Worm (Caenorhabditis elegans) whole organism, young adult: Measurements from ENCODE around the gene gst-36.
A peak's percentile ranks its signal among the peaks of the same experiment; 100 is the strongest.

Experiments
- F23B12.7 ChIP-seq: sonication (generic microtip); optimal IDR thresholded peaks from 2 replicates; lab custom pipeline; 2017; ENCODE audit warnings: missing genetic modification characterization, mild to moderate bottlenecking, missing compliant biosample characterization, antibody characterized with exemption, moderate library complexity; ENCODE audit not compliant: insufficient read depth
- F39B2.1 ChIP-seq: fragments of 200-800 bp; sonication (Bioruptor generic); IDR thresholded peaks from 2 replicates; pipeline ENCODE4 v1.3.6; 2022; ENCODE audit warnings: missing genetic modification reagents, missing genetic modification characterization, missing compliant biosample characterization
- K12H6.12 ChIP-seq: fragments of 200-800 bp; sonication (Bioruptor generic); optimal IDR thresholded peaks from 2 replicates; lab custom pipeline; 2018; ENCODE audit warnings: mild to moderate bottlenecking, missing genetic modification characterization, missing compliant biosample characterization
- ama-1 ChIP-seq, 3 experiments: fragments of 150-350 bp in 1 of 3; sonication (generic microtip) in 2 of 3; optimal IDR thresholded peaks; 2 replicates each; lab custom pipeline; 2014 to 2018; ENCODE audit warnings: missing biosample characterization in 2 of 3, missing genetic modification characterization in 2 of 3, missing genetic modification reagents in 2 of 3
- atf-7 ChIP-seq: sonication (generic microtip); optimal IDR thresholded peaks from 2 replicates; lab custom pipeline; 2017; ENCODE audit warnings: mild to moderate bottlenecking, missing genetic modification characterization, missing compliant biosample characterization
- cebp-2 ChIP-seq: fragments of 200-800 bp; sonication (Bioruptor generic); IDR thresholded peaks from 2 replicates; pipeline ENCODE4 v1.3.6; 2022; ENCODE audit warnings: missing genetic modification characterization, missing compliant biosample characterization
- him-1 ChIP-seq: sonication (generic microtip); optimal IDR thresholded peaks from 2 replicates; lab custom pipeline; 2016; ENCODE audit warnings: missing genotype, missing genetic modification reagents, missing genetic modification characterization, missing compliant biosample characterization
- lin-40 ChIP-seq: sonication (generic microtip); optimal IDR thresholded peaks from 2 replicates; lab custom pipeline; 2016; ENCODE audit warnings: missing genetic modification characterization, mild to moderate bottlenecking, missing compliant biosample characterization, missing genotype, missing genetic modification reagents
- mcd-1 ChIP-seq: fragments of 200-800 bp; sonication (Bioruptor generic); IDR thresholded peaks from 2 replicates; pipeline ENCODE4 v1.3.6; 2022; ENCODE audit warnings: missing genetic modification reagents, missing genetic modification characterization, missing compliant biosample characterization
- nhr-90 ChIP-seq: sonication (generic microtip); optimal IDR thresholded peaks from 2 replicates; lab custom pipeline; 2016; ENCODE audit warnings: missing genotype, mild to moderate bottlenecking, missing genetic modification characterization, missing compliant biosample characterization
- sdz-38 ChIP-seq: sonication (generic microtip); optimal IDR thresholded peaks from 2 replicates; lab custom pipeline; 2016; ENCODE audit warnings: missing genotype, missing genetic modification characterization, missing compliant biosample characterization
- somi-1 ChIP-seq: fragments of 200-800 bp; sonication (Bioruptor generic); optimal IDR thresholded peaks from 2 replicates; lab custom pipeline; 2018; ENCODE audit warnings: mild to moderate bottlenecking, missing genetic modification characterization, missing compliant biosample characterization
- sptf-2 ChIP-seq: fragments of 200-800 bp; sonication (Bioruptor generic); optimal IDR thresholded peaks from 2 replicates; lab custom pipeline; 2018; ENCODE audit warnings: mild to moderate bottlenecking, missing genetic modification characterization, missing compliant biosample characterization
- unc-130 ChIP-seq: sonication (generic microtip); optimal IDR thresholded peaks from 2 replicates; lab custom pipeline; 2016; ENCODE audit warnings: missing genetic modification reagents, missing genetic modification characterization, missing compliant biosample characterization
- zfh-2 ChIP-seq: fragments of 200-800 bp; sonication (Bioruptor generic); conservative IDR thresholded peaks from 2 replicates; pipeline ENCODE4 v1.3.6; 2022; ENCODE audit warnings: missing genetic modification reagents, missing genetic modification characterization, missing compliant biosample characterization
- ztf-28 ChIP-seq: fragments of 200-800 bp; sonication (Bioruptor generic); IDR thresholded peaks from 2 replicates; pipeline ENCODE4 v1.3.6; 2022; ENCODE audit warnings: missing genetic modification reagents, missing genetic modification characterization, missing compliant biosample characterization

The gst-36 gene

ce11 chrX:9822173-9822572, 40.6 kb downstream of the gst-36 start, which contains the start of gene dpy-22:
Gene dpy-22 (minus strand): TSS chrX:9822273.
- TF ChIP-seq zfh-2 (GFP tag; lab: Robert Waterston, UW) = no peak
- TF ChIP-seq atf-7 (tag; lab: Kevin White, UChicago) = no peak
- no peak for TF ChIP-seq cebp-2 (GFP tag; lab: Robert Waterston, UW)
- no peak for TF ChIP-seq somi-1 (GFP tag; lab: Kevin White, UChicago)
- TF ChIP-seq nhr-90 (tag; lab: Kevin White, UChicago) = no peak
- TF ChIP-seq him-1 (tag; lab: Kevin White, UChicago) = no peak
- no peak for TF ChIP-seq sdz-38 (tag; lab: Kevin White, UChicago)
- no peak for TF ChIP-seq F23B12.7 (tag; lab: Kevin White, UChicago)
- TF ChIP-seq sptf-2 (GFP tag; lab: Kevin White, UChicago) = no peak
- TF ChIP-seq K12H6.12 (tag; lab: Kevin White, UChicago) = no peak
- TF ChIP-seq lin-40 = no peak
- TF ChIP-seq F39B2.1 = no peak
- no peak for TF ChIP-seq ztf-28 (GFP tag; lab: Robert Waterston, UW)
- TF ChIP-seq ama-1 (optimal IDR thresholded peaks at IDR 0.05; lab: Kevin White, UChicago) = no peak
- TF ChIP-seq ama-1 (GFP tag; optimal IDR thresholded peaks at IDR 0.05; lab: Kevin White, UChicago) = no peak

DNA sequence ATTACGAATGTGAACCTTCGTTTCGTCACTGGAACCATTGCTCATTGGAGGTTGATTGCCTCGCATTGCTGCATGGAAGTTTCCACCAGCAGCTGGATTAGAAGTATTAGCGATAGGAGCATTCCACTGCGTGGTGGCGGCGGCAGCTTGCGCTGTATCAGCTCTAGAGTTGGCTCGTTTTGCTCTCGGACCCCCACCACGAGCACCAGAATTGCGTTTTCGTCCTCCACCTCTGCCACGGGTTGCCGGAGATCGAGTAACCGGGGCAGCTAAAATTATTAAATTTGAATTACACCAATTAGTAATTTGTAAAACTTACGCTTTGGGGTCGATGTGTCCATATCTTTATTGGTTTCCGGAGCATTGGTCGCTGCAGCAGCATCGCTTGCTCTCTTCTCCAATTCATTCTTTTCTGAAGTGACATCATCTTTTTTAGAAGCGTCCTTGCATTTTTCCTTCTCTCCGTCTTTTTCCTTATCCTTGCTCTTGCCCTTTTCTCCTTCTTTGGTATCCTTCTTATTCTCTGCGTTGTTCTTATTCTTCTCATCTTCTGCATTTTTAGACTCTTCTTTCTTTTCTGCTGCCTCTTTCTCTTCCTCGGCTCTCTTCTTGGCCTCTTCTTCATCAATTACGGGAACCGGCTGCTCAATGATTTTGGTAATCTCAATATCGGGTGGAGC, 48.5 kb downstream of the gst-36 start:
- TF ChIP-seq mcd-1 (GFP tag; lab: Robert Waterston, UW) (0 out of 2 replicates have a peak, but pooled peaks have one; percentile 7), zfh-2 (GFP tag; lab: Robert Waterston, UW) (peak; percentile 52), unc-130 (GFP tag; lab: Kevin White, UChicago) (no peak)
- TF ChIP-seq, all 124 proteins: peak for 2
